Worm (Caenorhabditis elegans): ENCODE data around the gene gld-3.

gld-3 gene

ce11 chrII:7186117-7186516 lies 53.7 kb downstream of the gld-3 start:
- no peak for TF ChIP-seq elt-1 (tag; optimal IDR thresholded peaks at IDR 0.05)
- no peak for TF ChIP-seq R02D3.7 (tag; optimal IDR thresholded peaks at IDR 0.05)
- TF ChIP-seq ceh-28 (tag; optimal IDR thresholded peaks at IDR 0.05) = no peak
- TF ChIP-seq fos-1 (tag; optimal IDR thresholded peaks at IDR 0.05) = no peak
- no peak for TF ChIP-seq ceh-9 (tag; optimal IDR thresholded peaks at IDR 0.05)
- no peak for TF ChIP-seq elt-2 (tag; optimal IDR thresholded peaks at IDR 0.05)
- TF ChIP-seq eor-1 (tag; optimal IDR thresholded peaks at IDR 0.05) = no peak
- TF ChIP-seq lin-39 (tag; optimal IDR thresholded peaks at IDR 0.05) = no peak
- TF ChIP-seq aly-2 (tag; optimal IDR thresholded peaks at IDR 0.05) = no peak
- TF ChIP-seq fkh-2 (tag; optimal IDR thresholded peaks at IDR 0.05) = no peak
- no peak for TF ChIP-seq zag-1 (tag; optimal IDR thresholded peaks at IDR 0.05)
- TF ChIP-seq nhr-12 (tag; optimal IDR thresholded peaks at IDR 0.05) = no peak

ce11 chrII:7187110-7187509 lies 54.7 kb downstream of the gld-3 start, which contains the start of gene C27H5.6:
C27H5.6 (minus strand) TSS chrII:7187210.
- no peak for TF ChIP-seq unc-62 (GFP tag; optimal IDR thresholded peaks at IDR 0.05)
- TF ChIP-seq skn-1 (tag; optimal IDR thresholded peaks at IDR 0.05) = no peak
- no peak for TF ChIP-seq hmg-11 (tag; optimal IDR thresholded peaks at IDR 0.05)
- no peak for TF ChIP-seq lsy-12 (tag; optimal IDR thresholded peaks at IDR 0.05)

Data from whole organism, L3 larva.